Worm (Caenorhabditis elegans) whole organism, early embryonic: ENCODE data around the gene ZK488.6.

ENCODE experiments used
- B0310.2 ChIP-seq: sonication (generic microtip); optimal IDR thresholded peaks from 2 replicates; lab custom pipeline; 2016; ENCODE audit warnings: mild to moderate bottlenecking, missing genetic modification characterization, missing compliant biosample characterization
- F13C5.2 ChIP-seq: sonication (generic microtip); optimal IDR thresholded peaks from 2 replicates; lab custom pipeline; 2017; ENCODE audit warnings: mild to moderate bottlenecking, missing genetic modification characterization, inconsistent platforms, missing compliant biosample characterization
- ama-1 ChIP-seq: fragments of 150-350 bp; optimal IDR thresholded peaks from 2 replicates; lab custom pipeline; 2014
- ceh-13 ChIP-seq: fragments of 200-800 bp; sonication (Bioruptor generic); optimal IDR thresholded peaks from 2 replicates; lab custom pipeline; 2018; ENCODE audit warnings: mild to moderate bottlenecking, missing genetic modification characterization, missing compliant biosample characterization
- ceh-36 ChIP-seq: sonication (generic microtip); optimal IDR thresholded peaks from 2 replicates; lab custom pipeline; 2016; ENCODE audit warnings: missing genetic modification characterization, inconsistent platforms, missing compliant biosample characterization
- ets-7 ChIP-seq: sonication (generic microtip); optimal IDR thresholded peaks from 2 replicates; lab custom pipeline; 2016; ENCODE audit warnings: missing genotype, missing genetic modification characterization, missing compliant biosample characterization
- flt-1 ChIP-seq: fragments of 200-800 bp; sonication (Bioruptor generic); IDR thresholded peaks from 2 replicates; pipeline ENCODE4 v1.3.6; 2022; ENCODE audit warnings: missing genetic modification characterization, missing compliant biosample characterization
- hmbx-1 ChIP-seq: sonication (generic microtip); optimal IDR thresholded peaks from 2 replicates; lab custom pipeline; 2016; ENCODE audit warnings: mild to moderate bottlenecking, missing genetic modification characterization, missing compliant biosample characterization
- hmg-4 ChIP-seq: fragments of 200-800 bp; sonication (Bioruptor generic); optimal IDR thresholded peaks from 2 replicates; lab custom pipeline; 2018; ENCODE audit warnings: mild to moderate bottlenecking, missing genetic modification characterization, missing compliant biosample characterization
- hnd-1 ChIP-seq: sonication (generic microtip); optimal IDR thresholded peaks from 2 replicates; lab custom pipeline; 2016; ENCODE audit warnings: missing genetic modification characterization, missing compliant biosample characterization
- pes-1 ChIP-seq: fragments of 200-800 bp; sonication (Bioruptor generic); IDR thresholded peaks from 2 replicates; pipeline ENCODE4 v1.3.6; 2022; ENCODE audit warnings: missing genetic modification reagents, missing genetic modification characterization, missing compliant biosample characterization
- scrt-1 ChIP-seq: fragments of 200-800 bp; sonication (Bioruptor generic); IDR thresholded peaks from 2 replicates; pipeline ENCODE4 v1.3.6; 2022; ENCODE audit warnings: missing genetic modification characterization, missing compliant biosample characterization
- sea-1 ChIP-seq: fragments of 200-800 bp; sonication (Bioruptor generic); conservative IDR thresholded peaks from 2 replicates; pipeline ENCODE4 v1.3.6; 2022; ENCODE audit warnings: missing genetic modification characterization, missing compliant biosample characterization
- tbx-11 ChIP-seq: fragments of 200-800 bp; sonication (Bioruptor generic); IDR thresholded peaks from 2 replicates; pipeline ENCODE4 v1.3.6; 2022; ENCODE audit warnings: missing genetic modification characterization, missing compliant biosample characterization
- tbx-37 ChIP-seq: fragments of 200-800 bp; sonication (Bioruptor generic); conservative IDR thresholded peaks from 2 replicates; pipeline ENCODE4 v1.3.6; 2022; ENCODE audit warnings: missing genetic modification reagents, missing genetic modification characterization, missing compliant biosample characterization
- tra-4 ChIP-seq: sonication (generic microtip); optimal IDR thresholded peaks from 2 replicates; lab custom pipeline; 2017; ENCODE audit warnings: missing genetic modification characterization, missing compliant biosample characterization

Gene ZK488.6

DNA sequence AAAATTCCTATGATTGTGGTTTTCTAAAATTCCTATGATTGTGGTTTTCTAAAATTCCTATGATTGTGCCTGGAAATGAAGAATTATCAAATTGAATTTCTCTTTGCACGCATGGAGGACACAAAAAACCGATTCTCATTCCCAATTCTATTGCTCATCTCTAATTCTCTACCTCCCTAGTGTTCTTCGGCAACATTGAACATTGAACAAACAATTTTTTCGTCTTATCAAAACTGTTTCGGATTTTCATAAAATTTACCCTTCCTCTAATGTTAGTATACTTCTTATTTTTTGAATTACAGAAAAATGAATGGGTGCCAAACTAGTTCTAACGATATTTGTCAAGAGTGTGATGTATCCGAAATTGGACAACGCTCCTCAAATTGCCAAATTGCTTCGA lies 46.0 kb downstream of the ZK488.6 start, which contains the start of gene pals-31:
pals-31 (plus strand) TSS at position 301 of the 400 bp plus-strand sequence.
- no peak for TF ChIP-seq tbx-11 (GFP tag; lab: Robert Waterston, UW)
- no peak for TF ChIP-seq F13C5.2 (tag; lab: Kevin White, UChicago)
- no peak for TF ChIP-seq pes-1 (GFP tag; lab: Robert Waterston, UW)
- TF ChIP-seq sea-1 (GFP tag; lab: Robert Waterston, UW) = no peak
- TF ChIP-seq ets-7 (tag; lab: Kevin White, UChicago) = no peak
- no peak for TF ChIP-seq B0310.2
- TF ChIP-seq scrt-1 (GFP tag; lab: Robert Waterston, UW) = no peak
- no peak for TF ChIP-seq hmg-4 (GFP tag; lab: Kevin White, UChicago)
- no peak for TF ChIP-seq ama-1

DNA sequence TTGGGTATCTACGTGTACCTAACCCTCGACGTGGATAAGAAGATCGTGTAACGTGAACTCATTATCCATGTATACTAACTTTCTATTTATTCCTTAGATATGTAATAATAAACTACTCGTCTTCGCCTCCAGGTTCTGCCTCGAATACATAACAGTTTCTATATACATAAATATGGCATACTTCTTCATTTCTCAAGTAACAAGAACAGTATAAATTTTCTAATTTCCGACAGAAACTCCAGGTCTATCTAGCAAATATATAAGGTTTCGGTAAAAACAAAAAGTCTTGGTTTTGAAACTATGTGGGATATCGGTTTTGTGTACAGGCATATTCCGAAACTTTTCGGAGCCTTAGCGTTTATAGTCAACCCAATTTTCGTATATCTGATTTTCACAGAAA lies 48.0 kb downstream of the ZK488.6 start, which contains the start of gene srj-37:
srj-37 (plus strand) TSS at position 301 of the 400 bp plus-strand sequence.
- TF ChIP-seq B0310.2 = no peak
- TF ChIP-seq tbx-37 (GFP tag; lab: Robert Waterston, UW) = no peak
- TF ChIP-seq tbx-11 (GFP tag; lab: Robert Waterston, UW) = no peak
- TF ChIP-seq F13C5.2 (tag; lab: Kevin White, UChicago) = no peak
- TF ChIP-seq hmbx-1 (tag; lab: Kevin White, UChicago) = no peak
- no peak for TF ChIP-seq scrt-1 (GFP tag; lab: Robert Waterston, UW)
- TF ChIP-seq ama-1 = no peak
- no peak for TF ChIP-seq tra-4 (tag; lab: Kevin White, UChicago)
- TF ChIP-seq ceh-36 (tag; lab: Kevin White, UChicago) = no peak
- no peak for TF ChIP-seq hmg-4 (GFP tag; lab: Kevin White, UChicago)
- TF ChIP-seq ets-7 (tag; lab: Kevin White, UChicago) = no peak
- no peak for TF ChIP-seq hnd-1 (tag; lab: Kevin White, UChicago)
- TF ChIP-seq flt-1 (GFP tag; lab: Robert Waterston, UW) = no peak
- TF ChIP-seq pes-1 (GFP tag; lab: Robert Waterston, UW) = no peak
- TF ChIP-seq ceh-13 (GFP tag; lab: Kevin White, UChicago) = no peak
